Fruit fly (Drosophila melanogaster): ENCODE results near the gene Vha100-1.

Gene Vha100-1

DNA sequence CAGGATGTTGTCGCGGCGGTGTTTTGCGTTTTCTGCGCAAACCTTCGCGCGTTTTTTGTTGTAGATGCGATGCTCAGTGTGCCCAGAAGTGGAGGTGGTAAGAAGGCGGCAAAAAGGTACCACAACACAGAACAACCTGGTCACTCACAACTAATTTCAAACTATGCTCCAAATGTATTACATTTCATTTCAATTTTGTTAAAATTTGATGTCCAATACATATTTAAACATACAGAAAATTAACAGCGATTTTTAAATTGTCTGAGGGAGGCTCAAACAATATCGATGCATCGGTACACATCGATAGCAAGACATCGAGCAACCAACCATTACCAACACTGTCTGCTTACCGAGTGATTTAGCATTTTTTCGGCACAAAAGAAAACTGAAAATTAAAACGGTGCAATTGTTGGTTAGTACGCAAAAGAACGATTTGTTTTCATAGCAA lies 22.2 kb downstream of the Vha100-1 start, which contains the start of the genes Slbp and Rpn2:
TSS of gene Slbp (minus strand) at position 70 of the 448 bp plus-strand sequence.
TSS of gene Rpn2 (plus strand) at position 328 of the 448 bp plus-strand sequence.
- TF ChIP-seq CG8159 (tag; optimal IDR thresholded peaks at IDR 0.05) (peak; percentile 24), Snoo (tag; optimal IDR thresholded peaks at IDR 0.05) (peak; percentile 23), D1 (tag; optimal IDR thresholded peaks at IDR 0.05) (no peak), CG15710 (tag; optimal IDR thresholded peaks at IDR 0.05) (peak; percentile 28), CG8301 (tag; optimal IDR thresholded peaks at IDR 0.05) (no peak)

- TF ChIP-seq CG8301 (tag; optimal IDR thresholded peaks at IDR 0.05) (peak; percentile 78), Snoo (tag; optimal IDR thresholded peaks at IDR 0.05) (peak; percentile 82), CG17806 (tag; optimal IDR thresholded peaks at IDR 0.05) (peak; percentile 71), CG9948 (tag; optimal IDR thresholded peaks at IDR 0.05) (peak; percentile 73), CG4496 (GFP tag; IDR thresholded peaks at IDR 0.05) (peak; percentile 59), CG32121 (GFP tag; IDR thresholded peaks at IDR 0.05) (no peak), fd96Ca (GFP tag; IDR thresholded peaks at IDR 0.05) (peak; percentile 26; the same call in 1 of the 3 replicates), gl (tag; optimal IDR thresholded peaks at IDR 0.05) (peak; percentile 18), CG34367 (tag; optimal IDR thresholded peaks at IDR 0.05) (peak; percentile 72), Pif1B (GFP tag; optimal IDR thresholded peaks at IDR 0.05) (peak; percentile 60), CG13204 (GFP tag; optimal IDR thresholded peaks at IDR 0.05) (no peak), EcR (GFP tag; optimal IDR thresholded peaks at IDR 0.05) (peak; percentile 41), CG14655 (GFP tag; optimal IDR thresholded peaks at IDR 0.05) (no peak), CG10348 (GFP tag; IDR thresholded peaks at IDR 0.05) (0 out of 2 replicates have a peak, but pooled peaks have one; percentile 33), CG15710 (tag; optimal IDR thresholded peaks at IDR 0.05) (peak; percentile 77), rn (GFP tag; IDR thresholded peaks at IDR 0.05) (no peak), CG12605 (GFP tag; IDR thresholded peaks at IDR 0.05) (no peak), Pif1A (GFP tag; optimal IDR thresholded peaks at IDR 0.05) (no peak), D1 (tag; optimal IDR thresholded peaks at IDR 0.05) (no peak), CG8159 (tag; optimal IDR thresholded peaks at IDR 0.05) (peak; percentile 80), Ets98B (GFP tag; IDR thresholded peaks at IDR 0.05) (peak; percentile 40)
Observed at dm6 chr3R:29157418-29158398, 26.7 kb downstream of the Vha100-1 start, which contains the start of gene rdog. Gene rdog, plus strand, starts transcription at chr3R:29158122.

DNA sequence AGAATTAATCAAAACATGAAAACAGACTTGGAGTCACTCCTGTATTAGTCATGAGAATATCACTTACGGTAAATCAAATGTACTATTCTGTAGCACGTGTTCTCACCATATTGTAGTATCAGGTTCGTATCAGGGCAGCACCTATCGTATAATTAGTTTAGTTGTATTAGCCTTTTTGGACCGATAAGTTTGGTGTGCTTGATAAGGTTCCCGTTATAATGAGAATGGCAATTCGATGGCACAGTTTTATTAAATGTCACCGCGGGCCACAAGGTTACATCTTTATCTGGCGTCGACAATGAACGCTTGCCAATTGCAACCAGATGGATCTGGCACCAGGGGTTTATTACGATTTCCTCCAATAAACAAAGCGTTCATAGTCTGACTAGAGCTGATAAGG lies 27.7 kb downstream of the Vha100-1 start:
- TF ChIP-seq CG8301 (tag; optimal IDR thresholded peaks at IDR 0.05): no peak
- TF ChIP-seq Ets98B (GFP tag; IDR thresholded peaks at IDR 0.05): no peak
- no peak for TF ChIP-seq CG8159 (tag; optimal IDR thresholded peaks at IDR 0.05)
- TF ChIP-seq fd96Ca (GFP tag; IDR thresholded peaks at IDR 0.05): no peak
- no peak for TF ChIP-seq D1 (tag; optimal IDR thresholded peaks at IDR 0.05)
- TF ChIP-seq Snoo (tag; optimal IDR thresholded peaks at IDR 0.05): no peak
- TF ChIP-seq gl (tag; optimal IDR thresholded peaks at IDR 0.05): no peak
- no peak for TF ChIP-seq CG13204 (GFP tag; optimal IDR thresholded peaks at IDR 0.05)
- TF ChIP-seq Pif1A (GFP tag; optimal IDR thresholded peaks at IDR 0.05): no peak
- TF ChIP-seq CG12605 (GFP tag; IDR thresholded peaks at IDR 0.05): no peak
- TF ChIP-seq CG14655 (GFP tag; optimal IDR thresholded peaks at IDR 0.05): no peak
- TF ChIP-seq CG15710 (tag; optimal IDR thresholded peaks at IDR 0.05): no peak
- no peak for TF ChIP-seq CG34367 (tag; optimal IDR thresholded peaks at IDR 0.05)
- no peak for TF ChIP-seq CG9948 (tag; optimal IDR thresholded peaks at IDR 0.05)
- TF ChIP-seq CG32121 (GFP tag; IDR thresholded peaks at IDR 0.05): no peak
- TF ChIP-seq rn (GFP tag; IDR thresholded peaks at IDR 0.05): no peak
- TF ChIP-seq CG4496 (GFP tag; IDR thresholded peaks at IDR 0.05): no peak
- TF ChIP-seq CG17806 (tag; optimal IDR thresholded peaks at IDR 0.05): no peak
- no peak for TF ChIP-seq CG10348 (GFP tag; IDR thresholded peaks at IDR 0.05)
- TF ChIP-seq Pif1B (GFP tag; optimal IDR thresholded peaks at IDR 0.05): no peak

DNA sequence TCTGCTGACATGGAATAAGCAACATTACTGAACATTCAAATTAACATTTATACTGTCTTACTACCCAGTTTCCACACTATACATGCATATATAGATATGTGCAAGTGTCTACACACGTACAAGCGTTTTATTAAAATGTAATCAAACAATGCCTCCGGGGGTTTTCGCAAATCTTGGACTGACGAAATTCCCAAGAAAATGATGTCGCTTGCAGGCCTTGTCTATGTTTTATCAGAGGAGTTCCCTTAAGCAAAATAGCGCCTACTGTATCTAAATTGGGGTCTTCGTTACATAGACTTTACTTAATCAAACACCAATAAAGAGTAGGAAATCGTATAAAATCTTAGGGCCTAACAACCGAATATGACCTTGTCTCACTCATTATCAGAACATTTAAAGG lies 28.6 kb downstream of the Vha100-1 start:
- no peak for TF ChIP-seq CG15710 (tag; optimal IDR thresholded peaks at IDR 0.05)
- no peak for TF ChIP-seq CG34367 (tag; optimal IDR thresholded peaks at IDR 0.05)
- TF ChIP-seq CG14655 (GFP tag; optimal IDR thresholded peaks at IDR 0.05): no peak
- TF ChIP-seq Pif1A (GFP tag; optimal IDR thresholded peaks at IDR 0.05): no peak
- TF ChIP-seq fd96Ca (GFP tag; IDR thresholded peaks at IDR 0.05): no peak
- TF ChIP-seq CG9948 (tag; optimal IDR thresholded peaks at IDR 0.05): no peak
- TF ChIP-seq Snoo (tag; optimal IDR thresholded peaks at IDR 0.05): no peak

dm6 chr3R:29164930-29165693 lies 34.1 kb downstream of the Vha100-1 start, which contains the start of gene CG11898:
Gene CG11898, plus strand, starts transcription at chr3R:29165643.
- TF ChIP-seq Pif1A (GFP tag; optimal IDR thresholded peaks at IDR 0.05): no peak
- TF ChIP-seq CG12605 (GFP tag; IDR thresholded peaks at IDR 0.05): no peak
- TF ChIP-seq CG34367 (tag; optimal IDR thresholded peaks at IDR 0.05): no peak
- no peak for TF ChIP-seq Pif1B (GFP tag; optimal IDR thresholded peaks at IDR 0.05)
- no peak for TF ChIP-seq CG32121 (GFP tag; IDR thresholded peaks at IDR 0.05)
- no peak for TF ChIP-seq D1 (tag; optimal IDR thresholded peaks at IDR 0.05)
- TF ChIP-seq CG15710 (tag; optimal IDR thresholded peaks at IDR 0.05): no peak
- TF ChIP-seq Snoo (tag; optimal IDR thresholded peaks at IDR 0.05): no peak
- TF ChIP-seq CG8301 (tag; optimal IDR thresholded peaks at IDR 0.05): no peak
- TF ChIP-seq gl (tag; optimal IDR thresholded peaks at IDR 0.05): no peak
